Worm (Caenorhabditis elegans): ENCODE data around the gene sre-13.

The sre-13 gene

ce11 chrII:14600852-14601313 lies 35.8 kb downstream of the sre-13 start, which contains the start of gene tps-2:
Gene tps-2 (plus strand): TSS chrII:14600902.
- TF ChIP-seq unc-62 (GFP tag; optimal IDR thresholded peaks at IDR 0.05) = no peak
- no peak for TF ChIP-seq pqm-1 (tag; optimal IDR thresholded peaks at IDR 0.05)
- TF ChIP-seq hlh-17 (GFP tag; optimal IDR thresholded peaks at IDR 0.05; ENCODE audit: borderline replicate concordance) = no peak
- no peak for TF ChIP-seq zag-1 (tag; optimal IDR thresholded peaks at IDR 0.05)
- TF ChIP-seq dsc-1 (tag; optimal IDR thresholded peaks at IDR 0.05) = no peak
- peak; percentile 63 for TF ChIP-seq ama-1 (optimal IDR thresholded peaks at IDR 0.05)

DNA sequence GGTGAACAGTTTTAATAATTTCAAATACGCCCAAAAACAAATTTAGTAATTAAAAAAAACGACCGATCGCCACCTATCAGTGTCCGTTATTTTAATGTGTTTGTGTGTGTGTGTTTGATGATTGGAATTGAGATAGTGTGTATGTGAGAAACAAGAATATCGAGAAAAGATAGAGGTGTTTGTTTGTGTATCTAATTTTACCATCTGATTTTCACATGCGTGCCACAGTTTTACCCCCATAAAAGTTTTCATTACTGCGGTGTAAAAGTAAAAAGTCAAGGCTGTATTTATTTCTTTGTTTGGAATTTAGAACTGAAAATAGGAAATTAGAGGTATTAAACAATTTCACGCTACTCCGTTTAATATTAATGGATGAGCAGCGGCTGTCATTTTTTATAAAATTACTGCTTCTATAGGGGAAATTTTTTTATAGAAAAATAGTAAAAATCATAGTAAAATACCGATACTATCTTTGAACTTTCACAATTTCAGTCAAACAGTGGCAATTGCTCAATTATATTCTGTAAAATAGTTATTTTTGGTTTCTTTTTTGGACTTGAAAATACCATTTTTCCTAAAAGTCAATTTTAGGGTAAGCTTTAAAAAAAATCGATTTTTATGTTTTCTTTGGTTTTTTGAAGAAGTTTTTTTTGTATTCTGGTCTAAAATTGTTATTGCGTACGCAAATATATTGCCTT lies 36.6 kb downstream of the sre-13 start:
- TF ChIP-seq nhr-71 (tag; optimal IDR thresholded peaks at IDR 0.05) (peak; percentile 41), tbx-2 (tag; optimal IDR thresholded peaks at IDR 0.05) (no peak), lin-35 (GFP tag; optimal IDR thresholded peaks at IDR 0.05) (peak in 1 of 2 experiments; percentile 45), nhr-11 (tag; optimal IDR thresholded peaks at IDR 0.05) (no peak), snpc-4 (tag; optimal IDR thresholded peaks at IDR 0.05) (no peak), nhr-90 (tag; optimal IDR thresholded peaks at IDR 0.05; ENCODE audit: poor library complexity) (peak; percentile 48), lsy-2 (tag; optimal IDR thresholded peaks at IDR 0.05) (peak in 1 of 2 experiments; percentile 10), lin-14 (GFP tag; optimal IDR thresholded peaks at IDR 0.05) (peak; percentile 69), C16A3.4 (tag; optimal IDR thresholded peaks at IDR 0.05) (peak; percentile 18), nhr-20 (tag; optimal IDR thresholded peaks at IDR 0.05) (peak; percentile 61), aha-1 (tag; optimal IDR thresholded peaks at IDR 0.05) (no peak), egl-27 (tag; optimal IDR thresholded peaks at IDR 0.05) (no peak), ces-1 (GFP tag; optimal IDR thresholded peaks at IDR 0.05) (no peak), nhr-76 (tag; optimal IDR thresholded peaks at IDR 0.05) (no peak), xbp-1 (tag; optimal IDR thresholded peaks at IDR 0.05) (no peak), snu-23 (GFP tag; optimal IDR thresholded peaks at IDR 0.05) (peak; percentile 59), unc-130 (tag; optimal IDR thresholded peaks at IDR 0.05) (no peak), elt-2 (tag; optimal IDR thresholded peaks at IDR 0.05) (peak; percentile 7), nhr-237 (tag; optimal IDR thresholded peaks at IDR 0.05) (no peak), nhr-19 (GFP tag; conservative IDR thresholded peaks at IDR 0.05) (peak; percentile 31), elt-3 (tag; optimal IDR thresholded peaks at IDR 0.05) (peak in 4 of 6 experiments; percentile 33 to 54 (median 39)), blmp-1 (tag; optimal IDR thresholded peaks at IDR 0.05) (peak; percentile 46), nhr-85 (tag) (peak; percentile 92), ama-1 (optimal IDR thresholded peaks at IDR 0.05) (peak; percentile 22), sup-37 (GFP tag; optimal IDR thresholded peaks at IDR 0.05) (peak; percentile 0), fkh-8 (tag; optimal IDR thresholded peaks at IDR 0.05) (no peak), mep-1 (tag; optimal IDR thresholded peaks at IDR 0.05) (peak; percentile 31)

- TF ChIP-seq mep-1 (tag; optimal IDR thresholded peaks at IDR 0.05) = peak; percentile 6
- no peak for TF ChIP-seq tlp-1 (tag; optimal IDR thresholded peaks at IDR 0.05)
Observed at ce11 chrII:14599284-14599862, 37.3 kb downstream of the sre-13 start.

DNA sequence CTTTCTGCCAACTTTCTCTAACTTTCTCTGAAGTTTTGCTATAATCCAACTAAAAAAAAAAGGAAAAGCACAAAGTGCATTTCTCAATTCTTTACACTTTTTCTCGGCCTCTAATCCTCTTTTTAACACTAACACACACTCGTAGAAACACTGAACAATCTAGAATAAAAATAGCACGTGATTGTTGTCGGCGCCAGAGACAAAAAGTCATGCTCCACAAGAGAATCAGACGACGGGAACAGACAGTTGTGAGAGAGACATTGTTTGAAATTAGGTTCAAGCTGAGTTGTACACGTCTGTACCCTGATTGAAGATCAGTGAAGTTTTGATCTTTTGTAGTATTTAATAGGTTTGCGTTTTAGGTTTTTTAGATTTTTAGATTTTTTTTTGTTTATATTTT lies 38.3 kb downstream of the sre-13 start:
- TF ChIP-seq snpc-4 (tag; optimal IDR thresholded peaks at IDR 0.05) = peak; percentile 59
- peak; percentile 69 for TF ChIP-seq ztf-4 (tag; optimal IDR thresholded peaks at IDR 0.05)
- TF ChIP-seq lin-15B (tag; optimal IDR thresholded peaks at IDR 0.05) = no peak
- TF ChIP-seq rnt-1 (tag; optimal IDR thresholded peaks at IDR 0.05) = peak; percentile 82
- TF ChIP-seq ceh-90 (tag; optimal IDR thresholded peaks at IDR 0.05) = no peak
- no peak for TF ChIP-seq mab-9 (GFP tag; IDR thresholded peaks at IDR 0.05)
- no peak for TF ChIP-seq alr-1 (tag; optimal IDR thresholded peaks at IDR 0.05; ENCODE audit: borderline replicate concordance)
- peak; percentile 95 for TF ChIP-seq nhr-71 (tag; optimal IDR thresholded peaks at IDR 0.05)
- TF ChIP-seq mdl-1 (tag; optimal IDR thresholded peaks at IDR 0.05) = peak in 1 of 2 experiments; percentile 89
- TF ChIP-seq lin-14 (GFP tag; optimal IDR thresholded peaks at IDR 0.05) = peak; percentile 87
- no peak for TF ChIP-seq fkh-4 (tag; optimal IDR thresholded peaks at IDR 0.05; ENCODE audit: borderline replicate concordance)
- TF ChIP-seq xbp-1 (tag; optimal IDR thresholded peaks at IDR 0.05) = peak; percentile 57
- TF ChIP-seq nhr-19 (GFP tag; conservative IDR thresholded peaks at IDR 0.05) = peak; percentile 83
- no peak for TF ChIP-seq nhr-76 (tag; optimal IDR thresholded peaks at IDR 0.05)
- no peak for TF ChIP-seq fkh-10 (GFP tag; optimal IDR thresholded peaks at IDR 0.05)
- peak; percentile 44 for TF ChIP-seq sup-37 (GFP tag; optimal IDR thresholded peaks at IDR 0.05)
- TF ChIP-seq fos-1 (tag; optimal IDR thresholded peaks at IDR 0.05) = no peak
- TF ChIP-seq ceh-82 (tag; optimal IDR thresholded peaks at IDR 0.05) = no peak
- no peak for TF ChIP-seq nhr-28 (tag; optimal IDR thresholded peaks at IDR 0.05)
- no peak for TF ChIP-seq unc-30 (tag; optimal IDR thresholded peaks at IDR 0.05)
- TF ChIP-seq tlp-1 (tag; optimal IDR thresholded peaks at IDR 0.05) = no peak
- no peak for TF ChIP-seq pqm-1 (tag; optimal IDR thresholded peaks at IDR 0.05)

Data from whole organism, L1 larva.